In the genomic region with DNA sequence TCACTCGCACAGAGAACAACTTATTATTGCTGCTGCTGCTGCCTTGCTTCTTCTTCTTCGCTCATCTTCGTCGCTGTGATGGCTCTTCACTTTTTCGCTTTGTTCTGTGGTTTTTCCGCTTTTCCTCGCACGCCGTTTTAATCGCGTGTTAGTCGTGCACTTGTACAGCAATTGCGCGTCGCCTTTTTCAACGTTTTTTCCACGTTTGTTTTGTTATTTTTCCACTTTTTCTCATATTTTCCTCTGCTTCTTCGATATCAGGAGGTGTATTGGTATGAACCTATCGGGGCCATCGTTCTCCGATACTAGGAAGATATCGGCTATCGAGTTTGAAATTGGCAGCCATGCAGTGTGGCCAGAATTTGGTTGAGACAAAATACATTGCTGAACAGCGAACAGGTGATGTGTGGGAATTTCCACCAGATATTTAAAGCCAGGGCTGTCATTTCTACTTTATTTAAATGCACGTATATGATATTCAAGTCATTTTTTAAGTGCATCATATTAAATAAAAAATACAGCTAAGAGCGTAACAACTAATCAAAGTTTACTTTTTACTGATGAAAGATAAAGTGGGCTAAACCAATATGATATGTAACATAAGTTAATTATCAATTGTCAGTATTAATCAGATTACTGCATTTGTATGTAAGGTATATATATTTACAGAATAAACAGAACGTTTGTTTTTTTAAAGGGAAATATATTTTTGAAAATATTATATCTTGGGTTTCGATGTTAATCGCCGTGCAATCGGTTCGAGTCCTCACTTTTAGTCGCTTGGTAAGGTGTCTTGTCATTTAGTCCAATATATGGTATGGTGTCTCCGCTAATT, we compare ENCODE assay signal across 1 fruit fly cellular context.
A peak's percentile ranks its signal among the peaks of the same experiment; 100 is the strongest.
TF ChIP-seq lines count a peak whose summit lies in the region.

A gene (minus strand): TSS at position 290 of the 835 bp plus-strand sequence.

TF ChIP-seq in whole organism, embryonic, 481 proteins besides CTCF, POLR2A, EP300 and RAD21 (continued from another document):
- TF ChIP-seq CG14860 (GFP tag; IDR thresholded peaks at IDR 0.05; lab: Robert Waterston, UW; ENCODE audit: partially characterized antibody) (peak; percentile 76), lmd (GFP tag; IDR thresholded peaks at IDR 0.05; lab: Robert Waterston, UW) (peak; percentile 28; the same call in 1 of the 2 replicates), mam (GFP tag; optimal IDR thresholded peaks at IDR 0.05; lab: Kevin White, UChicago) (peak; percentile 21), bcd (GFP tag; optimal IDR thresholded peaks at IDR 0.05; lab: Kevin White, UChicago) (peak; percentile 25), sug (tag; optimal IDR thresholded peaks at IDR 0.05; lab: Kevin White, UChicago) (peak; percentile 21), CG4617 (GFP tag; optimal IDR thresholded peaks at IDR 0.05; lab: Kevin White, UChicago; ENCODE audit: borderline replicate concordance) (peak; percentile 90), CG2116 (GFP tag; optimal IDR thresholded peaks at IDR 0.05; lab: Kevin White, UChicago) (peak; percentile 78), zen2 (GFP tag; IDR thresholded peaks at IDR 0.05; lab: Robert Waterston, UW; ENCODE audit: partially characterized antibody) (peak; percentile 26), sd (tag; optimal IDR thresholded peaks at IDR 0.05; lab: Kevin White, UChicago) (peak; percentile 61), CG9932 (GFP tag; IDR thresholded peaks at IDR 0.05; lab: Robert Waterston, UW) (peak; percentile 42), trem (tag; optimal IDR thresholded peaks at IDR 0.05; lab: Kevin White, UChicago) (peak; percentile 28), chinmo (GFP tag; IDR thresholded peaks at IDR 0.05; lab: Robert Waterston, UW; ENCODE audit: partially characterized antibody) (peak; percentile 92; the same call in 3 of the 4 replicates), CG7963 (GFP tag; IDR thresholded peaks at IDR 0.05; lab: Robert Waterston, UW; ENCODE audit: partially characterized antibody) (peak; percentile 67; the same call in 2 of the 3 replicates), Ravus (GFP tag; IDR thresholded peaks at IDR 0.05; lab: Robert Waterston, UW) (no peak), CG10267 (tag; optimal IDR thresholded peaks at IDR 0.05; lab: Kevin White, UChicago) (peak; percentile 8), CG17186 (GFP tag; optimal IDR thresholded peaks at IDR 0.05; lab: Kevin White, UChicago) (peak; percentile 33), CG16813 (GFP tag; IDR thresholded peaks at IDR 0.05; lab: Robert Waterston, UW; ENCODE audit: partially characterized antibody) (peak; percentile 74), chn (GFP tag; optimal IDR thresholded peaks at IDR 0.05; lab: Kevin White, UChicago) (no peak), E2f2 (GFP tag; IDR thresholded peaks at IDR 0.05; lab: Robert Waterston, UW) (peak; percentile 85), Sry-β (GFP tag; optimal IDR thresholded peaks at IDR 0.05; lab: Kevin White, UChicago) (peak; percentile 13), Trl (optimal IDR thresholded peaks at IDR 0.05; lab: Kevin White, UChicago) (peak; percentile 23 to 42), Trl (GFP tag; optimal IDR thresholded peaks at IDR 0.05; lab: Kevin White, UChicago) (no peak), MBD-R2 (GFP tag; IDR thresholded peaks at IDR 0.05; lab: Robert Waterston, UW) (no peak), lov (optimal IDR thresholded peaks at IDR 0.05; lab: Kevin White, UChicago) (no peak), lov (GFP tag; IDR thresholded peaks at IDR 0.05; lab: Robert Waterston, UW) (no peak), Atf3 (GFP tag; optimal IDR thresholded peaks at IDR 0.05; lab: Kevin White, UChicago) (no peak), hkb (optimal IDR thresholded peaks at IDR 0.05; lab: Kevin White, UChicago) (no peak), hkb (GFP tag; IDR thresholded peaks at IDR 0.05; lab: Robert Waterston, UW) (no peak), Sox102F (GFP tag; optimal IDR thresholded peaks at IDR 0.05; lab: Kevin White, UChicago) (no peak), CG12744 (GFP tag; optimal IDR thresholded peaks at IDR 0.05; lab: Kevin White, UChicago) (peak; percentile 18), zfh2 (GFP tag; optimal IDR thresholded peaks at IDR 0.05; lab: Kevin White, UChicago) (peak; percentile 24), Bgb (GFP tag; IDR thresholded peaks at IDR 0.05; lab: Robert Waterston, UW; ENCODE audit: partially characterized antibody) (peak; percentile 75), sr (GFP tag; IDR thresholded peaks at IDR 0.05; lab: Robert Waterston, UW) (no peak)
